Fruit fly (Drosophila melanogaster): Measurements from ENCODE around the gene Myo31DF.

The Myo31DF gene

DNA sequence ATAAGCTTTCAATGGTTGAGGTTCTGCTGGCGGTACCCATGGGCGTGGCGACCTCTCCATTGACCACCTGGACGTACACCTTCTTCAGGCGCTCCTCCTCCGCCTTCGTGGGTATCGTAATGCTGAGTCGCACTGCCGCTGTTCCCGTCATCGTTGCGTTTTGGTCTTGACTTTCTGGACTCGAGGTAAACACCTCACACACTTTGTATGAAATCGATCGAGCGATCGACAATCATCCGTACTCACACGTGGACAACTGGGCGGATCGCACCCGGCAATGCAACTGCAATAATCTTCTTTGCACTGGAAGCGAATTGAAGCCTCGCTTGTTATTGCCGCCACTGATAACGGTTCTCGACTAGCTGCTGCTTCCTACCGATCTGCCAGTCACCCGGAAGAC lies 3.5 kb upstream of the Myo31DF start, which contains the start of gene CG7384:
CG7384 (minus strand) TSS at position 366 of the 400 bp plus-strand sequence.
- TF ChIP-seq CG10348 (GFP tag; IDR thresholded peaks at IDR 0.05) (no peak), Snoo (tag; optimal IDR thresholded peaks at IDR 0.05) (no peak), EcR (GFP tag; optimal IDR thresholded peaks at IDR 0.05) (no peak), Pif1B (GFP tag; optimal IDR thresholded peaks at IDR 0.05) (no peak), CG34367 (tag; optimal IDR thresholded peaks at IDR 0.05) (no peak), Ets98B (GFP tag; IDR thresholded peaks at IDR 0.05) (no peak), CG13204 (GFP tag; optimal IDR thresholded peaks at IDR 0.05) (no peak), Pif1A (GFP tag; optimal IDR thresholded peaks at IDR 0.05) (no peak), CG17806 (tag; optimal IDR thresholded peaks at IDR 0.05) (no peak), CG8159 (tag; optimal IDR thresholded peaks at IDR 0.05) (no peak), CG32121 (GFP tag; IDR thresholded peaks at IDR 0.05) (no peak), CG8301 (tag; optimal IDR thresholded peaks at IDR 0.05) (no peak)

DNA sequence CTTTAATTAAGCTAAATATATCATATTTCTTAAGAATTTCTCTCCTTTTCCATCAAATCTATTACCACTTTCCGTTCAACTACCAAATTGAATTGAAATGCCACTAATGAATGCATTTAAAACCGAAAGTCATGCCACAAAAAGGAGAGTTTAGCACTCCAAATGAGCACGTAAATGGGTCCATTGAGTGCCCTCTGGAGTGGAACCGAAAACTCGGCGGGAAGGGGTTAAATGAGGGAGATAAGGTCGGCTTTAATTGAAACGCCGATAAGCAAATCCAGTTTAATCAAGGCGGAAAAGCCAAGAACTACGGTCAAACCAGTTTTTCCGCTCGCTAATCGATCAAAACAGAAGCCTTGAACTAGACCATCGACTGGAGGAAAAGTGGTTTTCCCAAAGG lies 1.2 kb downstream of the Myo31DF start:
- no peak for TF ChIP-seq Ets98B (GFP tag; IDR thresholded peaks at IDR 0.05)
- no peak for TF ChIP-seq CG13204 (GFP tag; optimal IDR thresholded peaks at IDR 0.05)
- TF ChIP-seq fd96Ca (GFP tag; IDR thresholded peaks at IDR 0.05): no peak
- no peak for TF ChIP-seq CG9948 (tag; optimal IDR thresholded peaks at IDR 0.05)
- no peak for TF ChIP-seq Snoo (tag; optimal IDR thresholded peaks at IDR 0.05)
- TF ChIP-seq CG15710 (tag; optimal IDR thresholded peaks at IDR 0.05): no peak
- TF ChIP-seq CG14655 (GFP tag; optimal IDR thresholded peaks at IDR 0.05): no peak
- no peak for TF ChIP-seq rn (GFP tag; IDR thresholded peaks at IDR 0.05)
- TF ChIP-seq CG17806 (tag; optimal IDR thresholded peaks at IDR 0.05): no peak
- no peak for TF ChIP-seq CG10348 (GFP tag; IDR thresholded peaks at IDR 0.05)
- TF ChIP-seq CG8301 (tag; optimal IDR thresholded peaks at IDR 0.05): no peak
- TF ChIP-seq D1 (tag; optimal IDR thresholded peaks at IDR 0.05): no peak
- TF ChIP-seq gl (tag; optimal IDR thresholded peaks at IDR 0.05): no peak

- TF ChIP-seq D1 (tag; optimal IDR thresholded peaks at IDR 0.05): no peak
- peak; percentile 26 for TF ChIP-seq Pif1A (GFP tag; optimal IDR thresholded peaks at IDR 0.05)
- no peak for TF ChIP-seq CG34367 (tag; optimal IDR thresholded peaks at IDR 0.05)
- TF ChIP-seq fd96Ca (GFP tag; IDR thresholded peaks at IDR 0.05): no peak
- TF ChIP-seq CG12605 (GFP tag; IDR thresholded peaks at IDR 0.05): no peak
- no peak for TF ChIP-seq rn (GFP tag; IDR thresholded peaks at IDR 0.05)
- TF ChIP-seq CG9948 (tag; optimal IDR thresholded peaks at IDR 0.05): no peak
- TF ChIP-seq CG4496 (GFP tag; IDR thresholded peaks at IDR 0.05): peak; percentile 24; the same call in 1 of the 3 replicates
- TF ChIP-seq Ets98B (GFP tag; IDR thresholded peaks at IDR 0.05): no peak
- TF ChIP-seq gl (tag; optimal IDR thresholded peaks at IDR 0.05): no peak
Observed at dm6 chr2L:10504895-10505294, 1.7 kb downstream of the Myo31DF start.

DNA sequence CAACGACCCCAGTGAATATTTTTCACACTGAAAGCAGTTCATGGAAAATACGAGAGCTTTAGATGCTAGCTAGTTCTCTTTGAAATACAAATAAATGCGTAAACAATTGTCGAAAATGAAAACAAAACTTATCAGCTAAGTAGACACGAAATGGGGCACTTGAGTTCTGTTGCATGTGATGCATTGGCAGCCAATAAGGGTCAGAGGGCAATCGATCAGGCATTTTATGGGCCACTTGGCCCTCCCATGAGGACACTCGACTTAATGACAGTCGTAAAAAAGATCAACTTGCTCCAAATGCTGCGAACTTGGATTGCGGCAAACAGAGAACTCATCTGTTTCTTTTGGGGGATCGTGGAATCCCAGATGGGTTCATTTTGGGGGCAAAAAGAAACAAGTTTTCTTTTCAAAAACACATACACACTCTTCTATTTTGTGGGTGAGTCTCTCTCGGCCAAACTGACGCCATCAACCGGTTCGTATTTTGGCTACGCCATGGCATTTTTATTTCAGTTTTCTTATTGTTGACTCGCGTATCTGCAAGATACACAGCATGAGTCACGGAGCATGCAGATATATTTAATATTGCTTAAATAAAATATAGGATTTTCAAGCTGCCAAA lies 3.1 kb downstream of the Myo31DF start:
- no peak for TF ChIP-seq Snoo (tag; optimal IDR thresholded peaks at IDR 0.05)
- no peak for TF ChIP-seq CG34367 (tag; optimal IDR thresholded peaks at IDR 0.05)
- TF ChIP-seq D1 (tag; optimal IDR thresholded peaks at IDR 0.05): no peak
- no peak for TF ChIP-seq CG9948 (tag; optimal IDR thresholded peaks at IDR 0.05)
- TF ChIP-seq CG15710 (tag; optimal IDR thresholded peaks at IDR 0.05): no peak
- no peak for TF ChIP-seq Pif1B (GFP tag; optimal IDR thresholded peaks at IDR 0.05)
- no peak for TF ChIP-seq CG10348 (GFP tag; IDR thresholded peaks at IDR 0.05)
- TF ChIP-seq CG13204 (GFP tag; optimal IDR thresholded peaks at IDR 0.05): no peak
- TF ChIP-seq CG32121 (GFP tag; IDR thresholded peaks at IDR 0.05): no peak
- no peak for TF ChIP-seq CG8301 (tag; optimal IDR thresholded peaks at IDR 0.05)
- TF ChIP-seq CG14655 (GFP tag; optimal IDR thresholded peaks at IDR 0.05): no peak
- no peak for TF ChIP-seq CG8159 (tag; optimal IDR thresholded peaks at IDR 0.05)
- no peak for TF ChIP-seq Pif1A (GFP tag; optimal IDR thresholded peaks at IDR 0.05)
- TF ChIP-seq Ets98B (GFP tag; IDR thresholded peaks at IDR 0.05): no peak
- TF ChIP-seq gl (tag; optimal IDR thresholded peaks at IDR 0.05): no peak
- TF ChIP-seq CG17806 (tag; optimal IDR thresholded peaks at IDR 0.05): no peak

- TF ChIP-seq D1 (tag; optimal IDR thresholded peaks at IDR 0.05) (no peak), Snoo (tag; optimal IDR thresholded peaks at IDR 0.05) (no peak), CG12605 (GFP tag; IDR thresholded peaks at IDR 0.05) (0 out of 2 replicates have a peak, but pooled peaks have one; percentile 10)
Observed at dm6 chr2L:10502862-10503261, 3.7 kb downstream of the Myo31DF start.

DNA sequence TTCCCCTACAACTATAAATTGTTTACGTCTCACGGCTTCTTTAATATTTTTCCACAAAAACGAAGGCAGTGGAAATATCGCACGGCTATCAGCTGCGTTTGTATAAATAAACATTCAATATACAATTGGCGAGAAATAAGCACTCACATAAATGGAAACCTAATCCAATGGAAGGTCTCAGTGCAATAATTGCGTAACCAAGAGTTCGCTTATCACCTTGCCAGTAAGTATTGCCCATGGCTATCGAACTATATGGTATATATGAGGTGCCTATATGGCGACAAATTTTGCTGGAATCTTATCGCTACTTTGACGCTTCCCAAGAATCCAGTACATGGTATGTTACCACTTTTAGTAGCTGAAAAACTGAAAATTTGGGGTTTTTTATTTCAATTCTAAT lies 4.3 kb downstream of the Myo31DF start:
- TF ChIP-seq CG4496 (GFP tag; IDR thresholded peaks at IDR 0.05) (no peak), CG10348 (GFP tag; IDR thresholded peaks at IDR 0.05) (no peak), CG15710 (tag; optimal IDR thresholded peaks at IDR 0.05) (no peak), EcR (GFP tag; optimal IDR thresholded peaks at IDR 0.05) (no peak)

dm6 chr2L:10500309-10500974 lies 6.1 kb downstream of the Myo31DF start:
- TF ChIP-seq CG14655 (GFP tag; optimal IDR thresholded peaks at IDR 0.05): no peak
- TF ChIP-seq fd96Ca (GFP tag; IDR thresholded peaks at IDR 0.05): no peak
- no peak for TF ChIP-seq rn (GFP tag; IDR thresholded peaks at IDR 0.05)
- no peak for TF ChIP-seq EcR (GFP tag; optimal IDR thresholded peaks at IDR 0.05)
- no peak for TF ChIP-seq CG12605 (GFP tag; IDR thresholded peaks at IDR 0.05)
- no peak for TF ChIP-seq CG34367 (tag; optimal IDR thresholded peaks at IDR 0.05)
- TF ChIP-seq Ets98B (GFP tag; IDR thresholded peaks at IDR 0.05): no peak
- TF ChIP-seq Pif1A (GFP tag; optimal IDR thresholded peaks at IDR 0.05): no peak
- TF ChIP-seq Snoo (tag; optimal IDR thresholded peaks at IDR 0.05): no peak
- no peak for TF ChIP-seq CG13204 (GFP tag; optimal IDR thresholded peaks at IDR 0.05)
- no peak for TF ChIP-seq CG8159 (tag; optimal IDR thresholded peaks at IDR 0.05)
